Worm (Caenorhabditis elegans): ENCODE measurements around the gene ascc-1.

Gene ascc-1

ce11 chrII:24559-24998, 32.9 kb upstream of the ascc-1 start, which contains the start of gene enee-1 (continued):
- TF ChIP-seq unc-62 (GFP tag; optimal IDR thresholded peaks at IDR 0.05) (no peak), mdl-1 (tag; optimal IDR thresholded peaks at IDR 0.05) (peak in 1 of 2 experiments; percentile 36), ztf-1 (GFP tag; conservative IDR thresholded peaks at IDR 0.05) (no peak), nhr-21 (tag; optimal IDR thresholded peaks at IDR 0.05) (peak; percentile 94), nhr-23 (tag; optimal IDR thresholded peaks at IDR 0.05) (no peak), blmp-1 (tag; optimal IDR thresholded peaks at IDR 0.05; ENCODE audit: insufficient read depth) (peak; percentile 38), skn-1 (tag; optimal IDR thresholded peaks at IDR 0.05) (peak; percentile 23), ceh-82 (tag; optimal IDR thresholded peaks at IDR 0.05) (peak; percentile 67), unc-55 (GFP tag; optimal IDR thresholded peaks at IDR 0.05) (peak; percentile 97), F13H6.1 (tag; optimal IDR thresholded peaks at IDR 0.05) (peak; percentile 78), snpc-4 (tag; optimal IDR thresholded peaks at IDR 0.05) (peak; percentile 48), elt-1 (tag; optimal IDR thresholded peaks at IDR 0.05) (peak; percentile 18), ztf-4 (tag; optimal IDR thresholded peaks at IDR 0.05) (peak; percentile 5), lin-13 (GFP tag; optimal IDR thresholded peaks at IDR 0.05) (peak; percentile 91), zag-1 (tag; optimal IDR thresholded peaks at IDR 0.05) (peak; percentile 51), ama-1 (optimal IDR thresholded peaks at IDR 0.05) (peak; percentile 87), sma-9 (GFP tag; optimal IDR thresholded peaks at IDR 0.05) (peak; percentile 90), sma-9 (tag; optimal IDR thresholded peaks at IDR 0.05) (no peak)

ce11 chrII:28283-28682, 29.2 kb upstream of the ascc-1 start, which contains the start of gene F23F1.4:
Gene F23F1.4, minus strand, starts transcription at chrII:28423.
- TF ChIP-seq lsy-2 (tag; optimal IDR thresholded peaks at IDR 0.05) (no peak), nhr-6 (tag; optimal IDR thresholded peaks at IDR 0.05) (peak; percentile 85), nhr-25 (tag; optimal IDR thresholded peaks at IDR 0.05) (peak; percentile 53), mbf-1 (tag; optimal IDR thresholded peaks at IDR 0.05) (no peak)

- TF ChIP-seq ztf-11 (tag; optimal IDR thresholded peaks at IDR 0.05) (no peak), crh-2 (tag; optimal IDR thresholded peaks at IDR 0.05) (no peak), nhr-6 (tag; optimal IDR thresholded peaks at IDR 0.05) (peak; percentile 91)
Measured at ce11 chrII:29578-29977, 27.9 kb upstream of the ascc-1 start.

- no peak for TF ChIP-seq dmd-4 (tag; optimal IDR thresholded peaks at IDR 0.05)
- TF ChIP-seq C34F6.9 (tag; optimal IDR thresholded peaks at IDR 0.05), result peak; percentile 49
- TF ChIP-seq nhr-129 (tag; optimal IDR thresholded peaks at IDR 0.05), result peak; percentile 19
- TF ChIP-seq blmp-1 (tag; optimal IDR thresholded peaks at IDR 0.05; ENCODE audit: insufficient read depth), result no peak
- peak; percentile 80 for TF ChIP-seq unc-55 (GFP tag; optimal IDR thresholded peaks at IDR 0.05)
- TF ChIP-seq crh-2 (tag; optimal IDR thresholded peaks at IDR 0.05), result peak; percentile 15
- peak; percentile 88 for TF ChIP-seq nhr-6 (tag; optimal IDR thresholded peaks at IDR 0.05)
- peak in 1 of 2 experiments; percentile 54 for TF ChIP-seq lsy-2 (tag; optimal IDR thresholded peaks at IDR 0.05)
- no peak for TF ChIP-seq snpc-4 (tag; optimal IDR thresholded peaks at IDR 0.05)
Measured at ce11 chrII:31521-31920, 25.9 kb upstream of the ascc-1 start, which contains the start of the genes F23F1.5 and fbxc-54. Gene F23F1.5, minus strand, starts transcription at chrII:31584. Gene fbxc-54, plus strand, starts transcription at chrII:31719.

ce11 chrII:33904-34303, 23.6 kb upstream of the ascc-1 start, which contains the start of gene F23F1.2:
Gene F23F1.2, plus strand, starts transcription at chrII:34204.
- TF ChIP-seq mbf-1 (tag; optimal IDR thresholded peaks at IDR 0.05), result no peak
- TF ChIP-seq lin-11 (tag; optimal IDR thresholded peaks at IDR 0.05), result no peak
- TF ChIP-seq unc-55 (GFP tag; optimal IDR thresholded peaks at IDR 0.05), result no peak
- TF ChIP-seq zag-1 (tag; optimal IDR thresholded peaks at IDR 0.05), result no peak
- TF ChIP-seq R02D3.7 (tag; optimal IDR thresholded peaks at IDR 0.05), result no peak
- no peak for TF ChIP-seq nhr-10 (tag; optimal IDR thresholded peaks at IDR 0.05)
- TF ChIP-seq fos-1 (tag; optimal IDR thresholded peaks at IDR 0.05), result no peak
- no peak for TF ChIP-seq lin-39 (tag; optimal IDR thresholded peaks at IDR 0.05)
- TF ChIP-seq blmp-1 (tag; optimal IDR thresholded peaks at IDR 0.05; ENCODE audit: insufficient read depth), result no peak
- no peak for TF ChIP-seq F13H6.1 (tag; optimal IDR thresholded peaks at IDR 0.05)
- no peak for TF ChIP-seq nhr-6 (tag; optimal IDR thresholded peaks at IDR 0.05)
- TF ChIP-seq sem-4 (tag; optimal IDR thresholded peaks at IDR 0.05), result no peak
- TF ChIP-seq unc-39 (tag; optimal IDR thresholded peaks at IDR 0.05), result no peak
- TF ChIP-seq elt-1 (tag; optimal IDR thresholded peaks at IDR 0.05), result no peak
- no peak for TF ChIP-seq ama-1 (optimal IDR thresholded peaks at IDR 0.05)
- TF ChIP-seq egl-27 (tag; optimal IDR thresholded peaks at IDR 0.05), result no peak

Measured in whole organism, L2 larva.